Fruit fly (Drosophila melanogaster) whole organism, embryonic: Measurements from ENCODE around the gene CG13313.

Source experiments
- Aef1 ChIP-seq: fragments of 200-800 bp; sonication (Bioruptor generic); IDR thresholded peaks from 3 replicates; pipeline ENCODE4 v1.3.6; 2022; ENCODE audit warnings: missing biosample characterization, missing genetic modification characterization
- BEAF-32 ChIP-seq: fragments of 200-800 bp; sonication (Bioruptor generic); optimal IDR thresholded peaks from 3 replicates; lab custom pipeline; 2017; ENCODE audit warnings: missing biosample characterization, missing genetic modification characterization, mild to moderate bottlenecking, moderate library complexity, missing genetic modification reagents
- CG10959 ChIP-seq: fragments of 200-800 bp; sonication (Bioruptor generic); IDR thresholded peaks from 2 replicates; pipeline ENCODE4 v1.3.6; 2022; ENCODE audit warnings: missing biosample characterization, missing genetic modification characterization
- CG11504 ChIP-seq: fragments of 200-800 bp; sonication (Bioruptor generic); optimal IDR thresholded peaks from 3 replicates; lab custom pipeline; 2019; ENCODE audit warnings: missing biosample characterization, mild to moderate bottlenecking, missing genetic modification characterization, moderate library complexity
- CG15514 ChIP-seq: fragments of 200-800 bp; sonication (Bioruptor generic); optimal IDR thresholded peaks from 3 replicates; lab custom pipeline; 2017; ENCODE audit warnings: missing biosample characterization, missing genetic modification characterization, mild to moderate bottlenecking, moderate library complexity, missing genetic modification reagents
- CG1603 ChIP-seq: fragments of 200-800 bp; sonication (Bioruptor generic); optimal IDR thresholded peaks from 2 replicates; lab custom pipeline; 2019; ENCODE audit warnings: missing biosample characterization, mild to moderate bottlenecking, missing genetic modification characterization, moderate library complexity
- CG2116 ChIP-seq: fragments of 200-800 bp; sonication (Bioruptor generic); optimal IDR thresholded peaks from 3 replicates; lab custom pipeline; 2018; ENCODE audit warnings: missing biosample characterization, mild to moderate bottlenecking, missing genetic modification characterization
- CG3847 ChIP-seq: fragments of 200-800 bp; sonication (Bioruptor generic); IDR thresholded peaks from 2 replicates; pipeline ENCODE4 v1.3.6; 2022; ENCODE audit warnings: missing biosample characterization, missing genetic modification characterization
- CG6272 ChIP-seq: fragments of 200-800 bp; sonication (Bioruptor generic); IDR thresholded peaks from 2 replicates; pipeline ENCODE4 v1.3.6; 2022; ENCODE audit warnings: missing biosample characterization, missing genetic modification characterization
- CG7839 ChIP-seq: fragments of 200-800 bp; sonication (Bioruptor generic); optimal IDR thresholded peaks from 3 replicates; lab custom pipeline; 2018; ENCODE audit warnings: missing biosample characterization, mild to moderate bottlenecking, missing genetic modification characterization, moderate library complexity
- CG8281 ChIP-seq: fragments of 200-800 bp; sonication (Bioruptor generic); optimal IDR thresholded peaks from 2 replicates; lab custom pipeline; 2018; ENCODE audit warnings: missing biosample characterization, mild to moderate bottlenecking, missing genetic modification characterization, moderate library complexity
- CG9215 ChIP-seq: fragments of 200-800 bp; sonication (Bioruptor generic); IDR thresholded peaks from 2 replicates; pipeline ENCODE4 v1.3.6; 2022; ENCODE audit warnings: missing biosample characterization, missing genetic modification characterization
- CTCF ChIP-seq: fragments of 200-800 bp; sonication (Bioruptor generic); optimal IDR thresholded peaks from 2 replicates; lab custom pipeline; 2017; ENCODE audit warnings: missing biosample characterization, mild to moderate bottlenecking, missing genetic modification characterization, moderate library complexity
- CoRest ChIP-seq: fragments of 200-800 bp; sonication (Bioruptor generic); optimal IDR thresholded peaks from 3 replicates; lab custom pipeline; 2018; ENCODE audit warnings: missing biosample characterization, mild to moderate bottlenecking, missing genetic modification characterization, moderate library complexity
- D19A ChIP-seq: fragments of 200-800 bp; optimal IDR thresholded peaks from 3 replicates; lab custom pipeline; 2019; ENCODE audit warnings: missing biosample characterization, mild to moderate bottlenecking, missing genetic modification characterization, moderate library complexity
- D19B ChIP-seq: fragments of 200-800 bp; sonication (Bioruptor generic); optimal IDR thresholded peaks from 2 replicates; lab custom pipeline; 2017; ENCODE audit warnings: missing biosample characterization, mild to moderate bottlenecking, missing genetic modification characterization
- Dp ChIP-seq: fragments of 200-800 bp; sonication (Bioruptor generic); optimal IDR thresholded peaks from 2 replicates; lab custom pipeline; 2018; ENCODE audit warnings: missing biosample characterization, mild to moderate bottlenecking, missing genetic modification characterization, moderate library complexity
- Dref ChIP-seq: fragments of 200-800 bp; sonication (Bioruptor generic); IDR thresholded peaks from 2 replicates; pipeline ENCODE4 v1.3.6; 2022; ENCODE audit warnings: missing biosample characterization, missing genetic modification characterization
- E2f2 ChIP-seq: fragments of 200-800 bp; sonication (Bioruptor generic); IDR thresholded peaks from 2 replicates; pipeline ENCODE4 v1.3.6; 2022; ENCODE audit warnings: missing biosample characterization, missing genetic modification characterization
- GATAe ChIP-seq: fragments of 200-800 bp; sonication (Bioruptor generic); conservative IDR thresholded peaks from 2 replicates; pipeline ENCODE4 v1.3.6; 2022; ENCODE audit warnings: missing biosample characterization, missing genetic modification characterization
- HmgZ ChIP-seq: fragments of 200-800 bp; sonication (Bioruptor generic); optimal IDR thresholded peaks from 2 replicates; lab custom pipeline; 2018; ENCODE audit warnings: missing biosample characterization, mild to moderate bottlenecking, missing genetic modification characterization
- MBD-R2 ChIP-seq: fragments of 200-800 bp; sonication (Bioruptor generic); IDR thresholded peaks from 2 replicates; pipeline ENCODE4 v1.3.6; 2022; ENCODE audit warnings: missing biosample characterization, missing genetic modification characterization
- Med ChIP-seq: fragments of 200-800 bp; sonication (Bioruptor generic); peaks from one replicate; lab custom pipeline; 2016; ENCODE audit warnings: missing biosample characterization, missing genetic modification characterization, mild to moderate bottlenecking, inconsistent platforms, moderate library complexity
- Opbp ChIP-seq: fragments of 200-800 bp; sonication (Bioruptor generic); IDR thresholded peaks from 3 replicates; pipeline ENCODE4 v1.3.6; 2022; ENCODE audit warnings: missing biosample characterization, missing genetic modification characterization; ENCODE audit not compliant: partially characterized antibody
- Sry-δ ChIP-seq: fragments of 200-800 bp; sonication (Bioruptor generic); optimal IDR thresholded peaks from 2 replicates; lab custom pipeline; 2016; ENCODE audit warnings: missing biosample characterization, missing genetic modification characterization
- ac ChIP-seq: fragments of 200-800 bp; sonication (Bioruptor generic); optimal IDR thresholded peaks from 3 replicates; lab custom pipeline; 2017; ENCODE audit warnings: missing biosample characterization, mild to moderate bottlenecking, missing genetic modification characterization
- amos ChIP-seq: fragments of 200-800 bp; sonication (Bioruptor generic); IDR thresholded peaks from 2 replicates; pipeline ENCODE4 v1.3.6; 2022; ENCODE audit warnings: missing biosample characterization, missing genetic modification characterization; ENCODE audit not compliant: partially characterized antibody
- ato ChIP-seq: fragments of 200-800 bp; sonication (Bioruptor generic); IDR thresholded peaks from 2 replicates; pipeline ENCODE4 v1.3.6; 2022; ENCODE audit warnings: missing biosample characterization, missing genetic modification characterization; ENCODE audit not compliant: partially characterized antibody
- bbx ChIP-seq: fragments of 200-800 bp; sonication (Bioruptor generic); IDR thresholded peaks from 2 replicates; pipeline ENCODE4 v1.3.6; 2022; ENCODE audit warnings: missing biosample characterization, missing genetic modification characterization; ENCODE audit not compliant: partially characterized antibody
- chinmo ChIP-seq: fragments of 200-800 bp; sonication (Bioruptor generic); IDR thresholded peaks from 4 replicates; pipeline ENCODE4 v1.3.6; 2022; ENCODE audit warnings: missing biosample characterization, missing genetic modification characterization; ENCODE audit not compliant: partially characterized antibody
- ewg ChIP-seq: fragments of 200-800 bp; sonication (Bioruptor generic); optimal IDR thresholded peaks from 3 replicates; lab custom pipeline; 2017; ENCODE audit warnings: mild to moderate bottlenecking, missing biosample characterization, missing genetic modification reagents, missing genetic modification characterization
- ftz-f1 ChIP-seq: fragments of 200-800 bp; sonication (Bioruptor generic); optimal IDR thresholded peaks from 2 replicates; lab custom pipeline; 2016; ENCODE audit warnings: missing biosample characterization, missing genetic modification characterization
- gsb ChIP-seq: fragments of 200-800 bp; sonication (Bioruptor generic); IDR thresholded peaks from 2 replicates; pipeline ENCODE4 v1.3.6; 2022; ENCODE audit warnings: missing biosample characterization, missing genetic modification characterization
- lola ChIP-seq, 3 experiments: fragments of >200 bp in 2 of 3; fragments of 200-800 bp in 1 of 3; sonication (Bioruptor generic) in 1 of 3; optimal IDR thresholded peaks; 2 replicates each; lab custom pipeline; 2017 to 2019; ENCODE audit warnings: missing biosample characterization in 3 of 3, missing genetic modification characterization in 3 of 3, mild to moderate bottlenecking in 1 of 3, moderate library complexity in 1 of 3
- peb ChIP-seq: fragments of 200-800 bp; sonication (Bioruptor generic); IDR thresholded peaks from 2 replicates; pipeline ENCODE4 v1.3.6; 2022; ENCODE audit warnings: missing biosample characterization, missing genetic modification characterization
- phol ChIP-seq: fragments of 200-800 bp; sonication (Bioruptor generic); optimal IDR thresholded peaks from 3 replicates; lab custom pipeline; 2018; ENCODE audit warnings: missing biosample characterization, mild to moderate bottlenecking, missing genetic modification characterization, moderate library complexity
- salm ChIP-seq: fragments of 200-800 bp; sonication (Bioruptor generic); optimal IDR thresholded peaks from 2 replicates; lab custom pipeline; 2018; ENCODE audit warnings: missing biosample characterization, mild to moderate bottlenecking, missing genetic modification characterization
- slou ChIP-seq: fragments of 200-800 bp; sonication (Bioruptor generic); optimal IDR thresholded peaks from 3 replicates; lab custom pipeline; 2016; ENCODE audit warnings: missing biosample characterization, missing genetic modification characterization
- sna ChIP-seq: fragments of 200-800 bp; sonication (Bioruptor generic); IDR thresholded peaks from 2 replicates; pipeline ENCODE4 v1.3.6; 2022; ENCODE audit warnings: missing biosample characterization, missing genetic modification characterization; ENCODE audit not compliant: partially characterized antibody
- sob ChIP-seq: fragments of 200-800 bp; sonication (Bioruptor generic); IDR thresholded peaks from 2 replicates; pipeline ENCODE4 v1.3.6; 2022; ENCODE audit warnings: missing biosample characterization, missing genetic modification characterization
- stwl ChIP-seq: fragments of 200-800 bp; sonication (Bioruptor generic); optimal IDR thresholded peaks from 3 replicates; lab custom pipeline; 2018; ENCODE audit warnings: missing biosample characterization, mild to moderate bottlenecking, missing genetic modification characterization, moderate library complexity
- tll ChIP-seq, 2 experiments: fragments of 200-800 bp in 1 of 2; fragments of >200 bp in 1 of 2; sonication (Bioruptor generic) in 1 of 2; optimal IDR thresholded peaks; 2 replicates each; lab custom pipeline; 2017 to 2019; ENCODE audit warnings: missing biosample characterization in 2 of 2, missing genetic modification characterization in 2 of 2, mild to moderate bottlenecking in 1 of 2, moderate library complexity in 1 of 2
- tna ChIP-seq: fragments of 200-800 bp; sonication (Bioruptor generic); IDR thresholded peaks from 2 replicates; pipeline ENCODE4 v1.3.6; 2022; ENCODE audit warnings: missing biosample characterization, missing genetic modification characterization; ENCODE audit not compliant: partially characterized antibody
- trem ChIP-seq: fragments of 200-800 bp; optimal IDR thresholded peaks from 3 replicates; lab custom pipeline; 2019; ENCODE audit warnings: missing biosample characterization, mild to moderate bottlenecking, missing genetic modification characterization, moderate library complexity
- unc-4 ChIP-seq: fragments of 200-800 bp; sonication (Bioruptor generic); IDR thresholded peaks from 2 replicates; pipeline ENCODE4 v1.3.6; 2022; ENCODE audit warnings: missing biosample characterization, missing genetic modification characterization; ENCODE audit not compliant: partially characterized antibody
- vvl ChIP-seq: fragments of 200-800 bp; sonication (Bioruptor generic); IDR thresholded peaks from 2 replicates; pipeline ENCODE4 v1.3.6; 2022; ENCODE audit warnings: missing biosample characterization, missing genetic modification characterization

CG13313 gene

dm6 chr3L:8985848-8986320 lies 27.2 kb downstream of the CG13313 start, which contains the start of gene Galk (continued):
- no peak for TF ChIP-seq peb (GFP tag; lab: Robert Waterston, UW)
- TF ChIP-seq, all 482 proteins: peak for 256

dm6 chr3L:8986582-8986981 lies 27.9 kb downstream of the CG13313 start, which contains the start of gene CG5068:
TSS of gene CG5068 (plus strand) at chr3L:8986710.
- TF ChIP-seq BEAF-32 (GFP tag; lab: Kevin White, UChicago) (peak; percentile 34), gsb (GFP tag; lab: Robert Waterston, UW) (no peak), CG11504 (peak; percentile 75), CTCF (GFP tag; lab: Kevin White, UChicago) (peak; percentile 13), CG8281 (tag; lab: Kevin White, UChicago) (no peak), tna (peak; percentile 25; the same call in 1 of the 2 replicates), CG6272 (GFP tag; lab: Robert Waterston, UW) (no peak), Sry-δ (peak; percentile 32), amos (GFP tag; lab: Robert Waterston, UW) (peak; percentile 51; the same call in 1 of the 2 replicates), ftz-f1 (GFP tag; lab: Kevin White, UChicago) (peak; percentile 64), ewg (peak; percentile 5), chinmo (GFP tag; lab: Robert Waterston, UW) (peak; percentile 21; the same call in 1 of the 4 replicates), unc-4 (GFP tag; lab: Robert Waterston, UW) (peak; percentile 21; the same call in 1 of the 2 replicates), phol (tag; lab: Kevin White, UChicago) (peak; percentile 37), ato (GFP tag; lab: Robert Waterston, UW) (peak; percentile 13), tll (GFP tag; optimal IDR thresholded peaks at IDR 0.05; lab: Kevin White, UChicago) (peak in 1 of 2 experiments; percentile 20), D19B (peak; percentile 22), CG2116 (peak; percentile 39), Med (GFP tag; lab: Kevin White, UChicago) (peak; percentile 77), CG15514 (GFP tag; lab: Kevin White, UChicago) (peak; percentile 60), GATAe (GFP tag; lab: Robert Waterston, UW) (no peak), CG9215 (GFP tag; lab: Robert Waterston, UW) (peak; percentile 100), slou (GFP tag; lab: Kevin White, UChicago) (no peak), CoRest (tag; lab: Kevin White, UChicago) (peak; percentile 34), CG10959 (GFP tag; lab: Robert Waterston, UW) (peak; percentile 7; the same call in 1 of the 2 replicates), sob (no peak), Dp (GFP tag; lab: Kevin White, UChicago) (peak; percentile 79), CG1603 (peak; percentile 74), HmgZ (peak; percentile 14), E2f2 (GFP tag; lab: Robert Waterston, UW) (peak; percentile 83), salm (no peak), trem (peak; percentile 55), Aef1 (GFP tag; lab: Robert Waterston, UW) (no peak), bbx (GFP tag; lab: Robert Waterston, UW) (0 out of 2 replicates have a peak, but pooled peaks have one; percentile 26), CG3847 (peak; percentile 80), D19A (tag; lab: Kevin White, UChicago) (peak; percentile 22), sna (GFP tag; lab: Robert Waterston, UW) (peak; percentile 50; the same call in 1 of the 2 replicates), Opbp (peak; percentile 37; the same call in 1 of the 3 replicates), CG7839 (tag; lab: Kevin White, UChicago) (no peak), lola (GFP tag; optimal IDR thresholded peaks at IDR 0.05; lab: Kevin White, UChicago) (no peak), ac (no peak), MBD-R2 (GFP tag; lab: Robert Waterston, UW) (peak; percentile 86), stwl (tag; lab: Kevin White, UChicago) (peak; percentile 79), Dref (GFP tag; lab: Robert Waterston, UW) (peak; percentile 33; the same call in 1 of the 2 replicates), vvl (GFP tag; lab: Robert Waterston, UW) (peak; percentile 29; the same call in 1 of the 2 replicates)
